Fruit fly (Drosophila melanogaster) whole organism, embryonic: ENCODE measurements around the gene CG42827.

Experiments
- Abd-B ChIP-seq: fragments of 200-800 bp; sonication (Bioruptor generic); optimal IDR thresholded peaks from 2 replicates; lab custom pipeline; 2018; ENCODE audit warnings: missing biosample characterization, mild to moderate bottlenecking, missing genetic modification characterization, moderate library complexity
- Bdp1 ChIP-seq: fragments of 200-800 bp; sonication (Bioruptor generic); optimal IDR thresholded peaks from 3 replicates; lab custom pipeline; 2016; ENCODE audit warnings: missing biosample characterization, missing genetic modification characterization
- CG10147 ChIP-seq: fragments of 200-800 bp; sonication (Bioruptor generic); optimal IDR thresholded peaks from 2 replicates; lab custom pipeline; 2019; ENCODE audit warnings: missing biosample characterization, mild to moderate bottlenecking, missing genetic modification characterization, moderate library complexity
- CG10321 ChIP-seq: fragments of 200-800 bp; sonication (Bioruptor generic); IDR thresholded peaks from 2 replicates; pipeline ENCODE4 v1.3.6; 2022; ENCODE audit warnings: missing biosample characterization, missing genetic modification characterization
- CG10565 ChIP-seq: fragments of 200-800 bp; sonication (Bioruptor generic); optimal IDR thresholded peaks from 3 replicates; lab custom pipeline; 2016; ENCODE audit warnings: missing biosample characterization, mild to moderate bottlenecking, missing genetic modification characterization
- CG10959 ChIP-seq: fragments of 200-800 bp; sonication (Bioruptor generic); IDR thresholded peaks from 2 replicates; pipeline ENCODE4 v1.3.6; 2022; ENCODE audit warnings: missing biosample characterization, missing genetic modification characterization
- CG12071 ChIP-seq: fragments of 200-800 bp; sonication (Bioruptor generic); optimal IDR thresholded peaks from 3 replicates; lab custom pipeline; 2018; ENCODE audit warnings: missing biosample characterization, mild to moderate bottlenecking, missing genetic modification characterization
- CG12104 ChIP-seq: fragments of 200-800 bp; sonication (Bioruptor generic); optimal IDR thresholded peaks from 3 replicates; lab custom pipeline; 2016; ENCODE audit warnings: missing biosample characterization, missing genetic modification characterization
- CG12299 ChIP-seq: fragments of 200-800 bp; sonication (Bioruptor generic); optimal IDR thresholded peaks from 2 replicates; lab custom pipeline; 2018; ENCODE audit warnings: missing biosample characterization, mild to moderate bottlenecking, missing genetic modification characterization
- CG15073 ChIP-seq: fragments of 200-800 bp; sonication (Bioruptor generic); optimal IDR thresholded peaks from 2 replicates; lab custom pipeline; 2016; ENCODE audit warnings: missing biosample characterization, missing genetic modification characterization
- CG15269 ChIP-seq: fragments of 200-800 bp; sonication (Bioruptor generic); optimal IDR thresholded peaks from 2 replicates; lab custom pipeline; 2018; ENCODE audit warnings: missing biosample characterization, mild to moderate bottlenecking, missing genetic modification characterization, moderate library complexity
- CG17328 ChIP-seq: fragments of 200-800 bp; sonication (Bioruptor generic); IDR thresholded peaks from 2 replicates; pipeline ENCODE4 v1.3.6; 2022; ENCODE audit warnings: missing biosample characterization, missing genetic modification characterization
- CG17612 ChIP-seq: fragments of 200-800 bp; sonication (Bioruptor generic); IDR thresholded peaks from 2 replicates; pipeline ENCODE4 v1.3.6; 2022; ENCODE audit warnings: missing biosample characterization, missing genetic modification characterization
- CG17829 ChIP-seq: fragments of 200-800 bp; optimal IDR thresholded peaks from 2 replicates; lab custom pipeline; 2019; ENCODE audit warnings: missing biosample characterization, mild to moderate bottlenecking, missing genetic modification characterization, moderate library complexity
- CG17912 ChIP-seq: fragments of 200-800 bp; sonication (Bioruptor generic); optimal IDR thresholded peaks from 2 replicates; lab custom pipeline; 2018; ENCODE audit warnings: missing biosample characterization, mild to moderate bottlenecking, missing genetic modification characterization
- CG2120 ChIP-seq: fragments of 200-800 bp; sonication (Bioruptor generic); optimal IDR thresholded peaks from 3 replicates; lab custom pipeline; 2016; ENCODE audit warnings: missing biosample characterization, missing genetic modification characterization
- CG2129 ChIP-seq: fragments of 200-800 bp; sonication (Bioruptor generic); IDR thresholded peaks from 2 replicates; pipeline ENCODE4 v1.3.6; 2022; ENCODE audit warnings: missing biosample characterization, missing genetic modification characterization; ENCODE audit not compliant: partially characterized antibody
- CG2875 ChIP-seq: fragments of 200-800 bp; sonication (Bioruptor generic); optimal IDR thresholded peaks from 2 replicates; lab custom pipeline; 2017; ENCODE audit warnings: missing biosample characterization, mild to moderate bottlenecking, missing genetic modification characterization, missing genetic modification reagents
- CG3065 ChIP-seq: fragments of 200-800 bp; sonication (Bioruptor generic); optimal IDR thresholded peaks from 2 replicates; lab custom pipeline; 2016; ENCODE audit warnings: missing biosample characterization, missing genetic modification characterization
- CG34422 ChIP-seq: fragments of 200-800 bp; sonication (Bioruptor generic); IDR thresholded peaks from 3 replicates; pipeline ENCODE4 v1.3.6; 2022; ENCODE audit warnings: missing biosample characterization, missing genetic modification characterization
- CG3995 ChIP-seq: fragments of 200-800 bp; sonication (Bioruptor generic); optimal IDR thresholded peaks from 3 replicates; lab custom pipeline; 2016; ENCODE audit warnings: missing biosample characterization, missing genetic modification characterization
- CG7963 ChIP-seq: fragments of 200-800 bp; sonication (Bioruptor generic); IDR thresholded peaks from 3 replicates; pipeline ENCODE4 v1.3.6; 2022; ENCODE audit warnings: missing biosample characterization, missing genetic modification characterization; ENCODE audit not compliant: partially characterized antibody
- CG8281 ChIP-seq: fragments of 200-800 bp; sonication (Bioruptor generic); optimal IDR thresholded peaks from 2 replicates; lab custom pipeline; 2018; ENCODE audit warnings: missing biosample characterization, mild to moderate bottlenecking, missing genetic modification characterization, moderate library complexity
- CG9817 ChIP-seq: fragments of 200-800 bp; sonication (Bioruptor generic); optimal IDR thresholded peaks from 2 replicates; lab custom pipeline; 2018; ENCODE audit warnings: missing biosample characterization, mild to moderate bottlenecking, missing genetic modification characterization, moderate library complexity
- CG9932 ChIP-seq: fragments of 200-800 bp; sonication (Bioruptor generic); IDR thresholded peaks from 2 replicates; pipeline ENCODE4 v1.3.6; 2022; ENCODE audit warnings: missing biosample characterization, missing genetic modification characterization
- D19A ChIP-seq: fragments of 200-800 bp; optimal IDR thresholded peaks from 3 replicates; lab custom pipeline; 2019; ENCODE audit warnings: missing biosample characterization, mild to moderate bottlenecking, missing genetic modification characterization, moderate library complexity
- Dip3 ChIP-seq: fragments of 200-800 bp; sonication (Bioruptor generic); optimal IDR thresholded peaks from 3 replicates; lab custom pipeline; 2016; ENCODE audit warnings: missing biosample characterization, missing genetic modification characterization
- H15 ChIP-seq: fragments of 200-800 bp; sonication (Bioruptor generic); IDR thresholded peaks from 3 replicates; pipeline ENCODE4 v1.3.6; 2022; ENCODE audit warnings: missing biosample characterization, missing genetic modification characterization
- HLH54F ChIP-seq: fragments of 200-800 bp; sonication (Bioruptor generic); optimal IDR thresholded peaks from 3 replicates; lab custom pipeline; 2016; ENCODE audit warnings: missing biosample characterization, missing genetic modification characterization
- Jarid2 ChIP-seq: fragments of 200-800 bp; sonication (Bioruptor generic); optimal IDR thresholded peaks from 3 replicates; lab custom pipeline; 2017; ENCODE audit warnings: mild to moderate bottlenecking, missing biosample characterization, missing genetic modification reagents, missing genetic modification characterization
- Poxn ChIP-seq: fragments of 200-800 bp; sonication (Bioruptor generic); IDR thresholded peaks from 2 replicates; pipeline ENCODE4 v1.3.6; 2022; ENCODE audit warnings: missing biosample characterization, missing genetic modification characterization
- ase ChIP-seq: fragments of 200-800 bp; sonication (Bioruptor generic); IDR thresholded peaks from 3 replicates; pipeline ENCODE4 v1.3.6; 2022; ENCODE audit warnings: missing biosample characterization, missing genetic modification characterization
- cato ChIP-seq: fragments of 200-800 bp; sonication (Bioruptor generic); optimal IDR thresholded peaks from 2 replicates; lab custom pipeline; 2016; ENCODE audit warnings: missing biosample characterization, missing genetic modification characterization, borderline replicate concordance
- chif ChIP-seq, 2 experiments: fragments of 200-800 bp; sonication (Bioruptor generic); optimal IDR thresholded peaks; 3 replicates each; lab custom pipeline; 2016; ENCODE audit warnings: missing biosample characterization in 2 of 2, missing genetic modification characterization in 2 of 2
- crol ChIP-seq: fragments of 200-800 bp; sonication (Bioruptor generic); IDR thresholded peaks from 2 replicates; pipeline ENCODE4 v1.3.6; 2022; ENCODE audit warnings: missing biosample characterization, missing genetic modification characterization
- cwo ChIP-seq: fragments of 200-800 bp; sonication (Bioruptor generic); optimal IDR thresholded peaks from 3 replicates; lab custom pipeline; 2017; ENCODE audit warnings: missing biosample characterization, missing genetic modification characterization, mild to moderate bottlenecking, moderate library complexity, missing genetic modification reagents
- dmrt11E ChIP-seq: fragments of 200-800 bp; sonication (Bioruptor generic); optimal IDR thresholded peaks from 3 replicates; lab custom pipeline; 2018; ENCODE audit warnings: missing biosample characterization, mild to moderate bottlenecking, missing genetic modification characterization, moderate library complexity
- ftz-f1 ChIP-seq: fragments of 200-800 bp; sonication (Bioruptor generic); optimal IDR thresholded peaks from 2 replicates; lab custom pipeline; 2016; ENCODE audit warnings: missing biosample characterization, missing genetic modification characterization
- lab ChIP-seq: fragments of 200-800 bp; sonication (Bioruptor generic); optimal IDR thresholded peaks from 3 replicates; lab custom pipeline; 2017; ENCODE audit warnings: missing biosample characterization, missing genetic modification characterization, mild to moderate bottlenecking, moderate library complexity, missing genetic modification reagents
- lbe ChIP-seq: fragments of 200-800 bp; sonication (Bioruptor generic); optimal IDR thresholded peaks from 2 replicates; lab custom pipeline; 2016; ENCODE audit warnings: missing biosample characterization, mild to moderate bottlenecking, missing genetic modification characterization
- mam ChIP-seq: fragments of 200-800 bp; sonication (Bioruptor generic); optimal IDR thresholded peaks from 3 replicates; lab custom pipeline; 2016; ENCODE audit warnings: missing biosample characterization, missing genetic modification characterization
- otp ChIP-seq: fragments of 200-800 bp; sonication (Bioruptor generic); IDR thresholded peaks from 3 replicates; pipeline ENCODE4, ENCODE4 v1.3.6; 2022; ENCODE audit warnings: missing biosample characterization, missing genetic modification characterization
- prd ChIP-seq, 3 experiments: fragments of >200 bp in 2 of 3; fragments of 200-800 bp in 1 of 3; sonication (Bioruptor generic) in 1 of 3; optimal IDR thresholded peaks in 2 of 3; IDR thresholded peaks in 1 of 3; 2 replicates in 2 of 3; 3 replicates in 1 of 3; pipeline versions ENCODE4 v1.3.6 to Lab custom; 2017 to 2022; ENCODE audit warnings: missing biosample characterization in 1 of 3, missing genetic modification characterization in 1 of 3
- scrt ChIP-seq: fragments of 200-800 bp; sonication (Bioruptor generic); optimal IDR thresholded peaks from 2 replicates; lab custom pipeline; 2018; ENCODE audit warnings: missing biosample characterization, mild to moderate bottlenecking, missing genetic modification characterization, moderate library complexity
- sr ChIP-seq: fragments of 200-800 bp; sonication (Bioruptor generic); IDR thresholded peaks from 3 replicates; pipeline ENCODE4 v1.3.6; 2022; ENCODE audit warnings: missing biosample characterization, missing genetic modification characterization
- trem ChIP-seq: fragments of 200-800 bp; optimal IDR thresholded peaks from 3 replicates; lab custom pipeline; 2019; ENCODE audit warnings: missing biosample characterization, mild to moderate bottlenecking, missing genetic modification characterization, moderate library complexity
- ttk ChIP-seq: fragments of 200-800 bp; sonication (Bioruptor generic); IDR thresholded peaks from 2 replicates; pipeline ENCODE4 v2.1.2; 2022; ENCODE audit warnings: missing biosample characterization, missing genetic modification characterization
- wek ChIP-seq: fragments of 200-800 bp; sonication (Bioruptor generic); optimal IDR thresholded peaks from 3 replicates; lab custom pipeline; 2018; ENCODE audit warnings: missing biosample characterization, mild to moderate bottlenecking, missing genetic modification characterization, moderate library complexity
- zen2 ChIP-seq: fragments of 200-800 bp; sonication (Bioruptor generic); IDR thresholded peaks from 3 replicates; pipeline ENCODE4 v1.3.6; 2022; ENCODE audit warnings: missing biosample characterization, missing genetic modification characterization; ENCODE audit not compliant: partially characterized antibody
- zfh2 ChIP-seq: fragments of 200-800 bp; sonication (Bioruptor generic); optimal IDR thresholded peaks from 2 replicates; lab custom pipeline; 2016; ENCODE audit warnings: missing biosample characterization, missing genetic modification characterization

CG42827 gene

DNA sequence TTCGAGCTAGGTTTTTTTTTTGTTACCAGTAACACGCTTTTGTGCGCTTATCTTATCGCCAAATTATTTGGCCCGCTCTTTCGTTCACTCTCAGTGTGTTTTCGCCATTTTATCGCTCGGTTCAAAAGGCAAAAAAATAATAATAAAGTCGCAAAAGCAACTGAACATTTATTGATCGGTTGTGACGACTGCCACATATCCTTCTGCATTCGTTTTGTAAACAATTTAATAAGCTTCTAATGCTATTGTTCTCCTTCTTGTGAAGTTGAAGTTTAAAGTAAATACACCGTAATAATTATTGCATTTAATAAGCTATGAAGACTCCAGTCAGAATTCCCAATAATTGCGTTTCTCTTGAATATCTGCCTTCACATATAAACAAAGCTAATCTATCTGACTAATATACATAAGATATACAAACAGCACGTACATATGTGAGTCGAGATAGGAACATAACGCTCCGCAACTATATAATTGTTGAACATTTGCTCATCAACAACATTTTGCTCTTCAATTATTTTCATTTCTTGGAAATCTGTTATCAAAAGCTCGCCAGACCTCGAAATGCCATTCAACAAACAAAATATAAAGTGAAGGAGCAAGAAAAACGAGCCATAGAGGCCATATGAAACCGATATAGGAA is 35.4 kb upstream of the CG42827 start (continued):
- TF ChIP-seq CG12071 (GFP tag; lab: Kevin White, UChicago) (no peak), H15 (GFP tag; lab: Robert Waterston, UW) (no peak), chif (GFP tag; optimal IDR thresholded peaks at IDR 0.05; lab: Kevin White, UChicago) (no peak), lab (GFP tag; lab: Kevin White, UChicago) (peak; percentile 43), wek (no peak), ttk (no peak), ase (GFP tag; lab: Robert Waterston, UW) (no peak), CG10565 (GFP tag; lab: Kevin White, UChicago) (no peak), dmrt11E (no peak), CG17328 (no peak), zen2 (GFP tag; lab: Robert Waterston, UW) (no peak), CG12104 (no peak), CG34422 (GFP tag; lab: Robert Waterston, UW) (no peak), ftz-f1 (GFP tag; lab: Kevin White, UChicago) (no peak), trem (no peak), CG2875 (GFP tag; lab: Kevin White, UChicago) (no peak), CG7963 (GFP tag; lab: Robert Waterston, UW) (no peak), cwo (GFP tag; lab: Kevin White, UChicago) (peak; percentile 32), Poxn (GFP tag; lab: Robert Waterston, UW) (no peak), sr (GFP tag; lab: Robert Waterston, UW) (no peak), scrt (GFP tag; lab: Kevin White, UChicago) (no peak), prd (optimal IDR thresholded peaks at IDR 0.05; lab: Kevin White, UChicago) (no peak), prd (GFP tag; IDR thresholded peaks at IDR 0.05; lab: Robert Waterston, UW) (no peak; the same call in 2 of the 3 replicates), CG17612 (no peak), CG12299 (no peak), otp (GFP tag; lab: Robert Waterston, UW) (no peak), zfh2 (GFP tag; lab: Kevin White, UChicago) (peak; percentile 52), cato (no peak), CG2120 (GFP tag; lab: Kevin White, UChicago) (peak; percentile 71), Abd-B (GFP tag; lab: Kevin White, UChicago) (no peak), D19A (tag; lab: Kevin White, UChicago) (no peak), CG8281 (tag; lab: Kevin White, UChicago) (no peak), CG10147 (no peak), CG10959 (GFP tag; lab: Robert Waterston, UW) (no peak), CG10321 (GFP tag; lab: Robert Waterston, UW) (no peak), CG3995 (GFP tag; lab: Kevin White, UChicago) (no peak), lbe (GFP tag; lab: Kevin White, UChicago) (peak; percentile 23), CG15269 (tag; lab: Kevin White, UChicago) (no peak), HLH54F (GFP tag; lab: Kevin White, UChicago) (peak; percentile 25), CG17912 (no peak), crol (no peak), CG15073 (GFP tag; lab: Kevin White, UChicago) (no peak), CG17829 (no peak), Jarid2 (GFP tag; lab: Kevin White, UChicago) (no peak), CG9817 (tag; lab: Kevin White, UChicago) (no peak), CG3065 (no peak), Bdp1 (GFP tag; lab: Kevin White, UChicago) (no peak), Dip3 (peak; percentile 49), CG9932 (GFP tag; lab: Robert Waterston, UW) (0 out of 2 replicates have a peak, but pooled peaks have one; percentile 11), mam (peak; percentile 25), CG2129 (GFP tag; lab: Robert Waterston, UW) (no peak)
